Worm (Caenorhabditis elegans) whole organism, L1 larva: ENCODE data around the gene srv-14.

Experiments used
- C04F5.9 ChIP-seq: sonication (generic microtip); optimal IDR thresholded peaks from 2 replicates; lab custom pipeline; 2016; ENCODE audit warnings: missing genetic modification characterization, missing compliant biosample characterization
- C16A3.4 ChIP-seq: fragments of 150-350 bp; optimal IDR thresholded peaks from 2 replicates; lab custom pipeline; 2014; ENCODE audit warnings: missing biosample characterization, missing genetic modification characterization
- F16B12.6 ChIP-seq: fragments of 150-350 bp; optimal IDR thresholded peaks from 2 replicates; lab custom pipeline; 2014; ENCODE audit warnings: missing biosample characterization, missing genetic modification characterization
- aha-1 ChIP-seq: fragments of 150-350 bp; optimal IDR thresholded peaks from 2 replicates; lab custom pipeline; 2014; ENCODE audit warnings: missing biosample characterization, missing genetic modification characterization
- alr-1 ChIP-seq: fragments of 200-800 bp; sonication (Bioruptor generic); optimal IDR thresholded peaks from 2 replicates; lab custom pipeline; 2018; ENCODE audit warnings: borderline replicate concordance, mild to moderate bottlenecking, missing genetic modification characterization, missing compliant biosample characterization
- aly-2 ChIP-seq: fragments of 150-350 bp; optimal IDR thresholded peaks from 2 replicates; lab custom pipeline; 2014; ENCODE audit warnings: missing biosample characterization, missing genetic modification characterization
- ama-1 ChIP-seq: fragments of 150-350 bp; optimal IDR thresholded peaks from 2 replicates; lab custom pipeline; 2014
- ceh-8 ChIP-seq: fragments of 200-800 bp; sonication (Bioruptor generic); optimal IDR thresholded peaks from 2 replicates; lab custom pipeline; 2018; ENCODE audit warnings: mild to moderate bottlenecking, missing genetic modification characterization, moderate library complexity, missing compliant biosample characterization
- ceh-82 ChIP-seq, 3 experiments: fragments of 150-350 bp in 1 of 3; sonication (generic microtip) in 2 of 3; optimal IDR thresholded peaks; 2 replicates each; lab custom pipeline; 2014 to 2017; ENCODE audit warnings: missing biosample characterization in 3 of 3, missing genetic modification characterization in 3 of 3
- dpl-1 ChIP-seq, 3 experiments: fragments of 150-350 bp in 2 of 3; sonication (generic microtip) in 1 of 3; optimal IDR thresholded peaks; 2 replicates each; lab custom pipeline; 2014 to 2017; ENCODE audit warnings: missing biosample characterization in 3 of 3, missing genetic modification characterization in 3 of 3, missing genetic modification reagents in 3 of 3
- dsc-1 ChIP-seq: sonication (generic microtip); optimal IDR thresholded peaks from 2 replicates; lab custom pipeline; 2016; ENCODE audit warnings: mild to moderate bottlenecking, missing genetic modification characterization, missing compliant biosample characterization
- efl-1 ChIP-seq, 4 experiments: fragments of 150-350 bp; optimal IDR thresholded peaks in 3 of 4; peaks in 1 of 4; 1 replicate in 1 of 4; 2 replicates in 3 of 4; lab custom pipeline; 2014; ENCODE audit warnings: missing biosample characterization in 2 of 4, missing genetic modification characterization in 2 of 4, missing genetic modification reagents in 2 of 4
- efl-3 ChIP-seq: fragments of 200-800 bp; sonication (Bioruptor generic); optimal IDR thresholded peaks from 2 replicates; lab custom pipeline; 2018; ENCODE audit warnings: mild to moderate bottlenecking, missing genetic modification characterization, missing compliant biosample characterization
- egl-27 ChIP-seq, 2 experiments: fragments of 150-350 bp in 1 of 2; sonication (generic microtip); optimal IDR thresholded peaks; 3 replicates each; lab custom pipeline; 2017 to 2018; ENCODE audit warnings: missing biosample characterization in 2 of 2, missing genetic modification characterization in 2 of 2, missing genetic modification reagents in 2 of 2
- elt-2 ChIP-seq: sonication (generic microtip); optimal IDR thresholded peaks from 2 replicates; lab custom pipeline; 2016; ENCODE audit warnings: missing genetic modification characterization, mild to moderate bottlenecking, inconsistent platforms, missing compliant biosample characterization, missing genetic modification reagents
- elt-3 ChIP-seq, 6 experiments: fragments of 150-350 bp in 1 of 6; sonication (generic microtip); optimal IDR thresholded peaks; 2 replicates each; lab custom pipeline; 2017 to 2018; ENCODE audit warnings: missing biosample characterization in 6 of 6, missing genetic modification characterization in 6 of 6, inconsistent platforms in 1 of 6
- ets-5 ChIP-seq: fragments of 200-800 bp; sonication (Bioruptor generic); IDR thresholded peaks from 2 replicates; pipeline ENCODE4 v1.3.6; 2022; ENCODE audit warnings: missing genetic modification characterization, missing compliant biosample characterization
- fkh-10 ChIP-seq: sonication (generic microtip); optimal IDR thresholded peaks from 2 replicates; lab custom pipeline; 2017; ENCODE audit warnings: missing biosample characterization, missing genetic modification reagents, missing genetic modification characterization
- fkh-4 ChIP-seq: sonication (generic microtip); optimal IDR thresholded peaks from 2 replicates; lab custom pipeline; 2016; ENCODE audit warnings: missing compliant biosample characterization, missing genetic modification characterization, borderline replicate concordance
- fkh-8 ChIP-seq: sonication (generic microtip); optimal IDR thresholded peaks from 2 replicates; lab custom pipeline; 2016; ENCODE audit warnings: mild to moderate bottlenecking, missing genetic modification characterization, missing compliant biosample characterization
- hlh-4 ChIP-seq: sonication (generic microtip); optimal IDR thresholded peaks from 2 replicates; lab custom pipeline; 2016; ENCODE audit warnings: mild to moderate bottlenecking, missing genetic modification characterization, missing compliant biosample characterization
- hpl-2 ChIP-seq: fragments of 150-350 bp; optimal IDR thresholded peaks from 2 replicates; lab custom pipeline; 2014; ENCODE audit warnings: missing biosample characterization, missing genetic modification reagents, missing genetic modification characterization
- isw-1 ChIP-seq: fragments of 200-800 bp; sonication (Bioruptor generic); IDR thresholded peaks from 2 replicates; pipeline ENCODE4 v1.3.6; 2022; ENCODE audit warnings: missing genetic modification characterization, missing compliant biosample characterization
- lin-35 ChIP-seq, 2 experiments: fragments of 150-350 bp; optimal IDR thresholded peaks; 2 replicates each; lab custom pipeline; 2014; ENCODE audit warnings: missing biosample characterization in 2 of 2, missing genetic modification characterization in 2 of 2, missing genetic modification reagents in 2 of 2
- lir-3 ChIP-seq: sonication (generic microtip); optimal IDR thresholded peaks from 2 replicates; lab custom pipeline; 2016; ENCODE audit warnings: mild to moderate bottlenecking, missing genetic modification characterization, moderate library complexity, missing compliant biosample characterization; ENCODE audit not compliant: poor library complexity
- lsy-2 ChIP-seq, 2 experiments: fragments of 150-350 bp; optimal IDR thresholded peaks; 2 replicates each; lab custom pipeline; 2014; ENCODE audit warnings: missing biosample characterization in 2 of 2, missing genetic modification characterization in 2 of 2
- mab-9 ChIP-seq: fragments of 200-800 bp; sonication (Bioruptor generic); IDR thresholded peaks from 2 replicates; pipeline ENCODE4 v1.3.6; 2022; ENCODE audit warnings: missing genetic modification reagents, missing genetic modification characterization, missing compliant biosample characterization
- mdl-1 ChIP-seq, 2 experiments: fragments of 150-350 bp; optimal IDR thresholded peaks; 2 replicates each; lab custom pipeline; 2014 to 2017; ENCODE audit warnings: missing biosample characterization in 2 of 2, missing genetic modification characterization in 2 of 2, inconsistent platforms in 1 of 2
- mef-2 ChIP-seq: fragments of 150-350 bp; optimal IDR thresholded peaks from 2 replicates; lab custom pipeline; 2014; ENCODE audit warnings: missing biosample characterization, missing genetic modification characterization
- mep-1 ChIP-seq: fragments of 150-350 bp; optimal IDR thresholded peaks from 2 replicates; lab custom pipeline; 2014; ENCODE audit warnings: missing biosample characterization, missing genetic modification characterization
- nhr-11 ChIP-seq: fragments of 150-350 bp; optimal IDR thresholded peaks from 2 replicates; lab custom pipeline; 2014; ENCODE audit warnings: missing biosample characterization, missing genetic modification characterization
- nhr-19 ChIP-seq: fragments of 200-800 bp; sonication (Bioruptor generic); conservative IDR thresholded peaks from 2 replicates; pipeline ENCODE4 v1.3.6; 2022; ENCODE audit warnings: missing genetic modification characterization, missing compliant biosample characterization
- nhr-20 ChIP-seq: sonication (generic microtip); optimal IDR thresholded peaks from 2 replicates; lab custom pipeline; 2016; ENCODE audit warnings: mild to moderate bottlenecking, missing genetic modification characterization, missing compliant biosample characterization
- nhr-47 ChIP-seq: sonication (generic microtip); optimal IDR thresholded peaks from 2 replicates; lab custom pipeline; 2016; ENCODE audit warnings: mild to moderate bottlenecking, missing genetic modification characterization, moderate library complexity, missing compliant biosample characterization
- nhr-71 ChIP-seq: sonication (generic microtip); optimal IDR thresholded peaks from 2 replicates; lab custom pipeline; 2016; ENCODE audit warnings: mild to moderate bottlenecking, missing genetic modification characterization, moderate library complexity, missing compliant biosample characterization
- nhr-77 ChIP-seq: fragments of 150-350 bp; optimal IDR thresholded peaks from 2 replicates; lab custom pipeline; 2014; ENCODE audit warnings: missing biosample characterization, missing genetic modification characterization
- nhr-84 ChIP-seq: sonication (generic microtip); optimal IDR thresholded peaks from 2 replicates; lab custom pipeline; 2017; ENCODE audit warnings: missing biosample characterization, missing genetic modification characterization
- nhr-85 ChIP-seq: sonication (generic microtip); peaks from one replicate; lab custom pipeline; 2016; ENCODE audit warnings: missing genetic modification characterization, inconsistent platforms, missing compliant biosample characterization
- nhr-90 ChIP-seq: sonication (generic microtip); optimal IDR thresholded peaks from 2 replicates; lab custom pipeline; 2016; ENCODE audit warnings: mild to moderate bottlenecking, missing genetic modification characterization, missing compliant biosample characterization; ENCODE audit not compliant: poor library complexity
- pqm-1 ChIP-seq: sonication (generic microtip); optimal IDR thresholded peaks from 3 replicates; lab custom pipeline; 2017; ENCODE audit warnings: missing biosample characterization, missing genetic modification characterization
- rnt-1 ChIP-seq: sonication (generic microtip); optimal IDR thresholded peaks from 2 replicates; lab custom pipeline; 2016; ENCODE audit warnings: mild to moderate bottlenecking, missing genetic modification characterization, moderate library complexity, missing compliant biosample characterization
- skn-1 ChIP-seq: fragments of 150-350 bp; optimal IDR thresholded peaks from 2 replicates; lab custom pipeline; 2014; ENCODE audit warnings: missing biosample characterization, missing genetic modification characterization
- snpc-4 ChIP-seq: fragments of 150-350 bp; optimal IDR thresholded peaks from 2 replicates; lab custom pipeline; 2014; ENCODE audit warnings: missing biosample characterization, missing genetic modification characterization
- snu-23 ChIP-seq: sonication (generic microtip); optimal IDR thresholded peaks from 2 replicates; lab custom pipeline; 2016; ENCODE audit warnings: missing genetic modification characterization, missing compliant biosample characterization
- sup-37 ChIP-seq: fragments of 200-800 bp; sonication (Bioruptor generic); optimal IDR thresholded peaks from 2 replicates; lab custom pipeline; 2018; ENCODE audit warnings: mild to moderate bottlenecking, missing genetic modification characterization, missing compliant biosample characterization
- swsn-7 ChIP-seq: sonication (generic microtip); optimal IDR thresholded peaks from 2 replicates; lab custom pipeline; 2016; ENCODE audit warnings: missing genetic modification characterization, missing compliant biosample characterization
- unc-130 ChIP-seq: fragments of 150-350 bp; optimal IDR thresholded peaks from 2 replicates; lab custom pipeline; 2017; ENCODE audit warnings: missing biosample characterization, missing genetic modification characterization, inconsistent platforms
- vab-15 ChIP-seq: sonication (generic microtip); optimal IDR thresholded peaks from 2 replicates; lab custom pipeline; 2017; ENCODE audit warnings: missing genotype, mild to moderate bottlenecking, missing genetic modification characterization, missing compliant biosample characterization
- xbp-1 ChIP-seq: sonication (generic microtip); optimal IDR thresholded peaks from 2 replicates; lab custom pipeline; 2016; ENCODE audit warnings: missing genetic modification characterization, missing compliant biosample characterization

The srv-14 gene

DNA sequence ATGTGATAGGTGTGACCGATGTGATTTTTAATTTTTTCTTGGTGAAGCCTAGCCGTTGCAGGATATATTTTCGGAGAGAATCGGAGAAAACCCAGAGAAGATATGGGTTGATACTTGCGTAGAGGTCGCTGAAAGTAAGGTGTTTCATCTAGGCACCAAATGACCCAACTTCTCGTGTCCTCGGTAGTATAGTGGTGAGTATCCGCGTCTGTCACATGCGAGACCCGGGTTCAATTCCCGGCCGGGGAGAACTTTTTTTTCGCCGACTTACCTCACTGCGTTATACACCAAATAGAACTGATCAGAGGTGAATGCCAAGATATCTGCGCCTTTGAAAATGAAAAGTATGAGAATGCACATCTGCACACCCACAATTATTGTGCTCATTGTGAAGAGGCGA lies 37.8 kb upstream of the srv-14 start:
- peak; percentile 4 for TF ChIP-seq elt-2 (tag; lab: Kevin White, UChicago)
- TF ChIP-seq C16A3.4 (tag; lab: Kevin White, UChicago), result peak; percentile 30
- TF ChIP-seq dpl-1 (GFP tag; optimal IDR thresholded peaks at IDR 0.05; lab: Kevin White, UChicago), result peak in 1 of 3 experiments; percentile 15
- no peak for TF ChIP-seq isw-1
- no peak for TF ChIP-seq aly-2 (tag; lab: Kevin White, UChicago)
- TF ChIP-seq nhr-85 (tag; lab: Kevin White, UChicago), result peak; percentile 60
- no peak for TF ChIP-seq nhr-84 (tag; lab: Kevin White, UChicago)
- TF ChIP-seq unc-130 (tag; lab: Kevin White, UChicago), result peak; percentile 40
- peak; percentile 7 for TF ChIP-seq skn-1 (tag; lab: Kevin White, UChicago)
- TF ChIP-seq fkh-8, result peak; percentile 31
- peak; percentile 27 for TF ChIP-seq swsn-7
- TF ChIP-seq nhr-90 (tag; lab: Kevin White, UChicago), result peak; percentile 64
- peak in 1 of 2 experiments; percentile 32 for TF ChIP-seq efl-1 (optimal IDR thresholded peaks at IDR 0.05; lab: Kevin White, UChicago)
- TF ChIP-seq efl-1 (GFP tag; optimal IDR thresholded peaks at IDR 0.05 in 1 of 2; lab: Kevin White, UChicago), result peak; percentile 16 to 52
- peak; percentile 12 for TF ChIP-seq nhr-77 (tag; lab: Kevin White, UChicago)
- peak; percentile 46 for TF ChIP-seq nhr-71
- peak; percentile 10 for TF ChIP-seq xbp-1 (tag; lab: Kevin White, UChicago)
- peak; percentile 31 for TF ChIP-seq nhr-20
- TF ChIP-seq C04F5.9 (tag; lab: Kevin White, UChicago), result no peak
- no peak for TF ChIP-seq egl-27 (tag; optimal IDR thresholded peaks at IDR 0.05; lab: Kevin White, UChicago)
- TF ChIP-seq sup-37 (GFP tag; lab: Kevin White, UChicago), result no peak
- peak; percentile 62 for TF ChIP-seq rnt-1
- peak; percentile 22 for TF ChIP-seq lir-3 (tag; lab: Kevin White, UChicago)
- TF ChIP-seq nhr-19, result peak; percentile 50
- TF ChIP-seq elt-3 (tag; optimal IDR thresholded peaks at IDR 0.05; lab: Kevin White, UChicago), result peak in 1 of 6 experiments; percentile 12
- TF ChIP-seq hpl-2 (GFP tag; lab: Kevin White, UChicago), result peak; percentile 37
- TF ChIP-seq hlh-4 (tag; lab: Kevin White, UChicago), result no peak
- TF ChIP-seq lin-35 (GFP tag; optimal IDR thresholded peaks at IDR 0.05; lab: Kevin White, UChicago), result peak; percentile 7 to 73
- peak; percentile 37 for TF ChIP-seq nhr-47 (tag; lab: Kevin White, UChicago)
- TF ChIP-seq mdl-1 (tag; optimal IDR thresholded peaks at IDR 0.05; lab: Kevin White, UChicago), result peak in 1 of 2 experiments; percentile 64
- TF ChIP-seq mep-1, result peak; percentile 22
- no peak for TF ChIP-seq nhr-11 (tag; lab: Kevin White, UChicago)
- peak; percentile 61 for TF ChIP-seq snu-23 (GFP tag; lab: Kevin White, UChicago)
- TF ChIP-seq, all 84 proteins: peak for 24

ce11 chrIV:15931176-15931575 lies 37.1 kb upstream of the srv-14 start:
- TF ChIP-seq alr-1 (tag; lab: Kevin White, UChicago) (no peak), ceh-8 (GFP tag; lab: Kevin White, UChicago) (no peak), ama-1 (lab: Kevin White, UChicago) (no peak), mdl-1 (tag; optimal IDR thresholded peaks at IDR 0.05; lab: Kevin White, UChicago) (peak in 1 of 2 experiments; percentile 37), fkh-10 (GFP tag; lab: Kevin White, UChicago) (no peak), sup-37 (GFP tag; lab: Kevin White, UChicago) (no peak), unc-130 (tag; lab: Kevin White, UChicago) (no peak), elt-2 (tag; lab: Kevin White, UChicago) (peak; percentile 12), lsy-2 (tag; optimal IDR thresholded peaks at IDR 0.05; lab: Kevin White, UChicago) (peak in 1 of 2 experiments; percentile 36), lin-35 (GFP tag; optimal IDR thresholded peaks at IDR 0.05; lab: Kevin White, UChicago) (peak; percentile 25 to 55), mef-2 (tag; lab: Kevin White, UChicago) (no peak), efl-3 (no peak), nhr-19 (peak; percentile 51), ets-5 (GFP tag; lab: Robert Waterston, UW) (no peak), nhr-77 (tag; lab: Kevin White, UChicago) (peak; percentile 17), aha-1 (no peak), snpc-4 (tag; lab: Kevin White, UChicago) (no peak), fkh-4 (tag; lab: Kevin White, UChicago) (no peak), F16B12.6 (tag; lab: Kevin White, UChicago) (no peak), hlh-4 (tag; lab: Kevin White, UChicago) (no peak), nhr-90 (tag; lab: Kevin White, UChicago) (peak; percentile 17), dsc-1 (tag; lab: Kevin White, UChicago) (no peak), ceh-82 (tag; optimal IDR thresholded peaks at IDR 0.05; lab: Kevin White, UChicago) (peak in 2 of 3 experiments; percentile 22 to 46), C16A3.4 (tag; lab: Kevin White, UChicago) (peak; percentile 33), nhr-11 (tag; lab: Kevin White, UChicago) (no peak), isw-1 (no peak), mab-9 (GFP tag; lab: Robert Waterston, UW) (no peak), pqm-1 (tag; lab: Kevin White, UChicago) (no peak), elt-3 (tag; optimal IDR thresholded peaks at IDR 0.05; lab: Kevin White, UChicago) (peak in 1 of 6 experiments; percentile 3), vab-15 (no peak), C04F5.9 (tag; lab: Kevin White, UChicago) (no peak), nhr-85 (tag; lab: Kevin White, UChicago) (no peak)
